Fruit fly (Drosophila melanogaster) whole organism: ENCODE measurements around the gene Ing3.

ENCODE experiments used
- CG8478 ChIP-seq: fragments of >200 bp; optimal IDR thresholded peaks from 2 replicates; lab custom pipeline; 2018; ENCODE audit warnings: inconsistent platforms
- Dll ChIP-seq: fragments of >200 bp; optimal IDR thresholded peaks from 2 replicates; lab custom pipeline; 2017
- EcR ChIP-seq, 2 experiments: fragments of >200 bp; optimal IDR thresholded peaks; 2 replicates each; lab custom pipeline; 2017; ENCODE audit warnings: missing biosample characterization in 2 of 2, missing genetic modification characterization in 2 of 2, missing genetic modification reagents in 2 of 2
- pan ChIP-seq: fragments of >200 bp; optimal IDR thresholded peaks from 2 replicates; lab custom pipeline; 2017
- psq ChIP-seq: fragments of >200 bp; optimal IDR thresholded peaks from 2 replicates; lab custom pipeline; 2017
- usp ChIP-seq: fragments of >200 bp; optimal IDR thresholded peaks from 2 replicates; lab custom pipeline; 2017; ENCODE audit warnings: missing biosample characterization, missing genetic modification characterization, mixed read lengths

- TF ChIP-seq psq (lab: Kevin White, UChicago) (no peak), EcR (GFP tag; optimal IDR thresholded peaks at IDR 0.05; lab: Kevin White, UChicago) (no peak), pan (lab: Kevin White, UChicago) (no peak), CG8478 (lab: Kevin White, UChicago) (no peak), usp (GFP tag; lab: Kevin White, UChicago) (no peak), Dll (lab: Kevin White, UChicago) (no peak)
Measured at dm6 chrX:18668293-18668692, 15.4 kb upstream of the Ing3 start.
